Fruit fly (Drosophila melanogaster) whole organism, embryonic: ENCODE data around the gene CtsF.
A peak's percentile ranks its signal among the peaks of the same experiment; 100 is the strongest.

Experiments
- BEAF-32 ChIP-seq: fragments of 200-800 bp; sonication (Bioruptor generic); optimal IDR thresholded peaks from 3 replicates; lab custom pipeline; 2017; ENCODE audit warnings: missing biosample characterization, missing genetic modification characterization, mild to moderate bottlenecking, moderate library complexity, missing genetic modification reagents
- BtbVII ChIP-seq: fragments of 200-800 bp; sonication (Bioruptor generic); optimal IDR thresholded peaks from 3 replicates; lab custom pipeline; 2017; ENCODE audit warnings: missing biosample characterization, mild to moderate bottlenecking, missing genetic modification characterization
- Bteb2 ChIP-seq: fragments of 200-800 bp; sonication (Bioruptor generic); optimal IDR thresholded peaks from 2 replicates; lab custom pipeline; 2016; ENCODE audit warnings: missing biosample characterization, missing genetic modification characterization
- CG1024 ChIP-seq: fragments of 200-800 bp; sonication (Bioruptor generic); IDR thresholded peaks from 2 replicates; pipeline ENCODE4 v1.3.6; 2022; ENCODE audit warnings: missing biosample characterization, missing genetic modification characterization
- CG10366 ChIP-seq: fragments of 200-800 bp; sonication (Bioruptor generic); IDR thresholded peaks from 2 replicates; pipeline ENCODE4 v1.3.6; 2022; ENCODE audit warnings: missing biosample characterization, missing genetic modification characterization
- CG15514 ChIP-seq: fragments of 200-800 bp; sonication (Bioruptor generic); optimal IDR thresholded peaks from 3 replicates; lab custom pipeline; 2017; ENCODE audit warnings: missing biosample characterization, missing genetic modification characterization, mild to moderate bottlenecking, moderate library complexity, missing genetic modification reagents
- CG1603 ChIP-seq: fragments of 200-800 bp; sonication (Bioruptor generic); optimal IDR thresholded peaks from 2 replicates; lab custom pipeline; 2019; ENCODE audit warnings: missing biosample characterization, mild to moderate bottlenecking, missing genetic modification characterization, moderate library complexity
- CG16863 ChIP-seq: fragments of 200-800 bp; sonication (Bioruptor generic); optimal IDR thresholded peaks from 3 replicates; lab custom pipeline; 2016; ENCODE audit warnings: missing biosample characterization, missing genetic modification characterization
- CG17802 ChIP-seq: fragments of 200-800 bp; sonication (Bioruptor generic); optimal IDR thresholded peaks from 2 replicates; lab custom pipeline; 2018; ENCODE audit warnings: missing biosample characterization, mild to moderate bottlenecking, missing genetic modification characterization, moderate library complexity
- CG18262 ChIP-seq: fragments of 200-800 bp; optimal IDR thresholded peaks from 3 replicates; lab custom pipeline; 2019; ENCODE audit warnings: missing biosample characterization, mild to moderate bottlenecking, missing genetic modification characterization, moderate library complexity
- CG2199 ChIP-seq: fragments of 200-800 bp; sonication (Bioruptor generic); IDR thresholded peaks from 3 replicates; pipeline ENCODE4 v1.3.6; 2022; ENCODE audit warnings: missing biosample characterization, missing genetic modification characterization
- CG30020 ChIP-seq: fragments of 200-800 bp; optimal IDR thresholded peaks from 2 replicates; lab custom pipeline; 2019; ENCODE audit warnings: missing biosample characterization, mild to moderate bottlenecking, missing genetic modification characterization, moderate library complexity
- CG31224 ChIP-seq: fragments of 200-800 bp; sonication (Bioruptor generic); IDR thresholded peaks from 2 replicates; pipeline ENCODE4 v1.3.6; 2022; ENCODE audit warnings: missing biosample characterization, missing genetic modification characterization
- CG32532 ChIP-seq: fragments of 200-800 bp; sonication (Bioruptor generic); IDR thresholded peaks from 2 replicates; pipeline ENCODE4 v1.3.6; 2022; ENCODE audit warnings: missing biosample characterization, missing genetic modification characterization
- CG3995 ChIP-seq: fragments of 200-800 bp; sonication (Bioruptor generic); optimal IDR thresholded peaks from 3 replicates; lab custom pipeline; 2016; ENCODE audit warnings: missing biosample characterization, missing genetic modification characterization
- CG43689 ChIP-seq: fragments of 200-800 bp; sonication (Bioruptor generic); IDR thresholded peaks from 2 replicates; pipeline ENCODE4 v1.3.6; 2022; ENCODE audit warnings: missing biosample characterization, missing genetic modification characterization
- CG6654 ChIP-seq: fragments of 200-800 bp; sonication (Bioruptor generic); optimal IDR thresholded peaks from 2 replicates; lab custom pipeline; 2017; ENCODE audit warnings: missing biosample characterization, mild to moderate bottlenecking, missing genetic modification characterization
- CG6813 ChIP-seq: fragments of 200-800 bp; sonication (Bioruptor generic); optimal IDR thresholded peaks from 2 replicates; lab custom pipeline; 2017; ENCODE audit warnings: missing biosample characterization, missing genetic modification characterization, mild to moderate bottlenecking, moderate library complexity, missing genetic modification reagents
- CG7357 ChIP-seq: fragments of 200-800 bp; sonication (Bioruptor generic); IDR thresholded peaks from 3 replicates; pipeline ENCODE4 v1.3.6; 2022; ENCODE audit warnings: missing biosample characterization, missing genetic modification characterization
- Dfd ChIP-seq, 2 experiments: fragments of >200 bp; optimal IDR thresholded peaks; 2 replicates each; lab custom pipeline; 2017; ENCODE audit warnings: missing biosample characterization in 2 of 2, missing genetic modification characterization in 2 of 2
- Drgx ChIP-seq: fragments of 200-800 bp; sonication (Bioruptor generic); IDR thresholded peaks from 2 replicates; pipeline ENCODE4 v1.3.6; 2022; ENCODE audit warnings: missing biosample characterization, missing genetic modification characterization
- Eip74EF ChIP-seq, 2 experiments: fragments of 200-800 bp in 1 of 2; fragments of >200 bp in 1 of 2; sonication (Bioruptor generic) in 1 of 2; optimal IDR thresholded peaks; 2 replicates each; lab custom pipeline; 2017 to 2019; ENCODE audit warnings: missing biosample characterization in 2 of 2, missing genetic modification characterization in 2 of 2, mild to moderate bottlenecking in 1 of 2, moderate library complexity in 1 of 2
- Elba2 ChIP-seq: fragments of 200-800 bp; sonication (Bioruptor generic); optimal IDR thresholded peaks from 3 replicates; lab custom pipeline; 2016; ENCODE audit warnings: missing biosample characterization, missing genetic modification characterization
- HmgZ ChIP-seq: fragments of 200-800 bp; sonication (Bioruptor generic); optimal IDR thresholded peaks from 2 replicates; lab custom pipeline; 2018; ENCODE audit warnings: missing biosample characterization, mild to moderate bottlenecking, missing genetic modification characterization
- Hmr ChIP-seq: fragments of 200-800 bp; sonication (Bioruptor generic); optimal IDR thresholded peaks from 3 replicates; lab custom pipeline; 2017; ENCODE audit warnings: mild to moderate bottlenecking, missing biosample characterization, missing genetic modification reagents, missing genetic modification characterization
- Lhr ChIP-seq: fragments of 200-800 bp; sonication (Bioruptor generic); optimal IDR thresholded peaks from 3 replicates; lab custom pipeline; 2017; ENCODE audit warnings: mild to moderate bottlenecking, missing biosample characterization, missing genetic modification reagents, missing genetic modification characterization
- MBD-R2 ChIP-seq: fragments of 200-800 bp; sonication (Bioruptor generic); IDR thresholded peaks from 2 replicates; pipeline ENCODE4 v1.3.6; 2022; ENCODE audit warnings: missing biosample characterization, missing genetic modification characterization
- Med ChIP-seq: fragments of 200-800 bp; sonication (Bioruptor generic); peaks from one replicate; lab custom pipeline; 2016; ENCODE audit warnings: missing biosample characterization, missing genetic modification characterization, mild to moderate bottlenecking, inconsistent platforms, moderate library complexity
- Myb ChIP-seq: fragments of 200-800 bp; sonication (Bioruptor generic); optimal IDR thresholded peaks from 2 replicates; lab custom pipeline; 2016; ENCODE audit warnings: missing biosample characterization, missing genetic modification characterization
- Side ChIP-seq: fragments of 200-800 bp; sonication (Bioruptor generic); optimal IDR thresholded peaks from 2 replicates; lab custom pipeline; 2016; ENCODE audit warnings: missing biosample characterization, missing genetic modification characterization
- Vsx1 ChIP-seq: fragments of 200-800 bp; sonication (Bioruptor generic); optimal IDR thresholded peaks from 2 replicates; lab custom pipeline; 2017; ENCODE audit warnings: missing biosample characterization, mild to moderate bottlenecking, missing genetic modification characterization, missing genetic modification reagents
- ato ChIP-seq: fragments of 200-800 bp; sonication (Bioruptor generic); IDR thresholded peaks from 2 replicates; pipeline ENCODE4 v1.3.6; 2022; ENCODE audit warnings: missing biosample characterization, missing genetic modification characterization; ENCODE audit not compliant: partially characterized antibody
- corto ChIP-seq: fragments of 200-800 bp; sonication (Bioruptor generic); optimal IDR thresholded peaks from 2 replicates; lab custom pipeline; 2016; ENCODE audit warnings: missing biosample characterization, mild to moderate bottlenecking, missing genetic modification characterization, moderate library complexity
- emc ChIP-seq: fragments of 200-800 bp; sonication (Bioruptor generic); optimal IDR thresholded peaks from 2 replicates; lab custom pipeline; 2016; ENCODE audit warnings: missing biosample characterization, missing genetic modification characterization
- eve ChIP-seq, 2 experiments: fragments of >200 bp; optimal IDR thresholded peaks; 2 replicates each; lab custom pipeline; 2017; ENCODE audit warnings: missing biosample characterization in 2 of 2, missing genetic modification characterization in 2 of 2
- exex ChIP-seq: fragments of 200-800 bp; sonication (Bioruptor generic); optimal IDR thresholded peaks from 4 replicates; lab custom pipeline; 2018; ENCODE audit warnings: missing biosample characterization, mild to moderate bottlenecking, missing genetic modification characterization, moderate library complexity
- gfzf ChIP-seq: fragments of 200-800 bp; sonication (Bioruptor generic); optimal IDR thresholded peaks from 2 replicates; lab custom pipeline; 2016; ENCODE audit warnings: missing biosample characterization, mild to moderate bottlenecking, missing genetic modification characterization, moderate library complexity
- grn ChIP-seq: fragments of 200-800 bp; sonication (Bioruptor generic); optimal IDR thresholded peaks from 3 replicates; lab custom pipeline; 2017; ENCODE audit warnings: missing biosample characterization, missing genetic modification characterization
- gsb ChIP-seq: fragments of 200-800 bp; sonication (Bioruptor generic); IDR thresholded peaks from 2 replicates; pipeline ENCODE4 v1.3.6; 2022; ENCODE audit warnings: missing biosample characterization, missing genetic modification characterization
- maf-S ChIP-seq: fragments of 200-800 bp; sonication (Bioruptor generic); optimal IDR thresholded peaks from 2 replicates; lab custom pipeline; 2016; ENCODE audit warnings: missing biosample characterization, missing genetic modification characterization
- mirr ChIP-seq: fragments of 200-800 bp; sonication (Bioruptor generic); optimal IDR thresholded peaks from 3 replicates; lab custom pipeline; 2018; ENCODE audit warnings: missing biosample characterization, mild to moderate bottlenecking, missing genetic modification characterization
- nom ChIP-seq: fragments of 200-800 bp; sonication (Bioruptor generic); optimal IDR thresholded peaks from 2 replicates; lab custom pipeline; 2017; ENCODE audit warnings: missing biosample characterization, missing genetic modification characterization, mild to moderate bottlenecking, moderate library complexity, missing genetic modification reagents
- otp ChIP-seq: fragments of 200-800 bp; sonication (Bioruptor generic); IDR thresholded peaks from 3 replicates; pipeline ENCODE4, ENCODE4 v1.3.6; 2022; ENCODE audit warnings: missing biosample characterization, missing genetic modification characterization
- pzg ChIP-seq: fragments of 200-800 bp; sonication (Bioruptor generic); optimal IDR thresholded peaks from 3 replicates; lab custom pipeline; 2018; ENCODE audit warnings: missing biosample characterization, mild to moderate bottlenecking, missing genetic modification characterization, moderate library complexity
- repo ChIP-seq: fragments of 200-800 bp; sonication (Bioruptor generic); optimal IDR thresholded peaks from 2 replicates; lab custom pipeline; 2016; ENCODE audit warnings: missing biosample characterization, missing genetic modification characterization
- sob ChIP-seq: fragments of 200-800 bp; sonication (Bioruptor generic); IDR thresholded peaks from 2 replicates; pipeline ENCODE4 v1.3.6; 2022; ENCODE audit warnings: missing biosample characterization, missing genetic modification characterization
- sug ChIP-seq: fragments of 200-800 bp; optimal IDR thresholded peaks from 2 replicates; lab custom pipeline; 2019; ENCODE audit warnings: missing biosample characterization, mild to moderate bottlenecking, missing genetic modification characterization, moderate library complexity
- wek ChIP-seq: fragments of 200-800 bp; sonication (Bioruptor generic); optimal IDR thresholded peaks from 3 replicates; lab custom pipeline; 2018; ENCODE audit warnings: missing biosample characterization, mild to moderate bottlenecking, missing genetic modification characterization, moderate library complexity

CtsF gene

DNA sequence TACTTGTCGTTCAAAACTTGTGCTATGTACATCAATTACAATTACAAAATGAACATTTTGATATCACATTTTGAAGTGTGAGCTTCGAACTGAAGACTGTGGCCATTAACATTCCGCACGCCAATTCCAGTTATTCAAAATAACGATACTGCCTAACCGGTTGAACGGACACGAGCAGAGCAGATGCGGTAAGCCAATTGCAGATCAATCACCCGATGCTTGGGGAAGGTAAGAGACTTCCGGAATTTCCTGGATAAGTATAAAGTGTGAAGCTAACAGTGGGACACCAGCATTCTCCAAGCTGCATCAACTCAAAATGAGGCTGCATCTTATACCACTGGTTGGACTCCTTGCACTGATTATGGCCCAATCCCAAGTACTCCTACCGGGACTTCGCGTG lies 27.7 kb downstream of the CtsF start, which contains the start of gene CG14664:
TSS of gene CG14664 (plus strand) at position 301 of the 400 bp plus-strand sequence.
- TF ChIP-seq MBD-R2 (GFP tag; lab: Robert Waterston, UW) = 0 out of 2 replicates have a peak, but pooled peaks have one; percentile 11
- no peak for TF ChIP-seq otp

DNA sequence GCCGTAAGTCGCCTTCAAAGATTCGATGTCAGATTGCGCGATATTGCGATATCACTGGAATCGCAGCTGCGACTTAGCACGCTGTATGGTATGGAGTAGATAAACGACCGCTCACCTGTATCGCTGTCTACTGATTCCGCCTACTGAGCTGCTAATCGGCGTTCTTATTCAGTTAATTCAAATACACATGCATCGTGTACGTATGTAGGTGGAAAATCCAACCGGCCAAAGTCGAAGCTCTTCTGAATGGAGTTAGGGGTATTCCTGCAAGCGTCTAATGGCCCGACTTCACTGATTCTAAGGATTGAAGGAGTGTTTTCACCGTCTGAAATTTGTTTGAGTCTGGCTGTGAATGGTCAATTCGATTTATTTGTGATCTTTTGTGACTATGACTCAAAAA lies 28.4 kb downstream of the CtsF start, which contains the start of gene CG2604:
TSS of gene CG2604 (minus strand) at position 231 of the 400 bp plus-strand sequence.
- TF ChIP-seq CG16863 (GFP tag; lab: Kevin White, UChicago) (no peak), sob (GFP tag; lab: Robert Waterston, UW) (0 out of 2 replicates have a peak, but pooled peaks have one; percentile 13), emc (no peak), CG7357 (GFP tag; lab: Robert Waterston, UW) (peak; percentile 92), CG6654 (no peak), eve (GFP tag; optimal IDR thresholded peaks at IDR 0.05; lab: Kevin White, UChicago) (no peak), sug (tag; lab: Kevin White, UChicago) (peak; percentile 23), repo (GFP tag; lab: Kevin White, UChicago) (no peak), Vsx1 (GFP tag; lab: Kevin White, UChicago) (no peak), CG10366 (no peak), Dfd (GFP tag; optimal IDR thresholded peaks at IDR 0.05; lab: Kevin White, UChicago) (peak in 1 of 2 experiments; percentile 28), Elba2 (GFP tag; lab: Kevin White, UChicago) (peak; percentile 50), CG30020 (tag; lab: Kevin White, UChicago) (peak; percentile 79), CG6813 (no peak), CG43689 (no peak), CG3995 (GFP tag; lab: Kevin White, UChicago) (peak; percentile 65), maf-S (no peak), CG2199 (GFP tag; lab: Robert Waterston, UW) (0 out of 3 replicates have a peak, but pooled peaks have one; percentile 28), exex (tag; lab: Kevin White, UChicago) (peak; percentile 49), wek (GFP tag; lab: Kevin White, UChicago) (peak; percentile 87), CG1024 (GFP tag; lab: Robert Waterston, UW) (peak; percentile 53), Hmr (GFP tag; lab: Kevin White, UChicago) (no peak), Lhr (no peak), CG18262 (tag; lab: Kevin White, UChicago) (no peak), CG17802 (peak; percentile 55), corto (GFP tag; lab: Kevin White, UChicago) (no peak), BtbVII (no peak), nom (GFP tag; lab: Kevin White, UChicago) (peak; percentile 86), CG31224 (GFP tag; lab: Robert Waterston, UW) (no peak), CG1603 (tag; lab: Kevin White, UChicago) (peak; percentile 31), Bteb2 (GFP tag; lab: Kevin White, UChicago) (no peak), Drgx (GFP tag; lab: Robert Waterston, UW) (peak; percentile 50), HmgZ (tag; lab: Kevin White, UChicago) (peak; percentile 10), CG15514 (GFP tag; lab: Kevin White, UChicago) (peak; percentile 61), mirr (GFP tag; lab: Kevin White, UChicago) (peak; percentile 31), Eip74EF (GFP tag; optimal IDR thresholded peaks at IDR 0.05; lab: Kevin White, UChicago) (peak in 1 of 2 experiments; percentile 57), gfzf (GFP tag; lab: Kevin White, UChicago) (peak; percentile 31), grn (peak; percentile 82), CG32532 (GFP tag; lab: Robert Waterston, UW) (0 out of 2 replicates have a peak, but pooled peaks have one; percentile 44), ato (GFP tag; lab: Robert Waterston, UW) (no peak), pzg (GFP tag; lab: Kevin White, UChicago) (peak; percentile 45), Myb (peak; percentile 23), BEAF-32 (peak; percentile 2), Med (GFP tag; lab: Kevin White, UChicago) (peak; percentile 74), Side (no peak), gsb (GFP tag; lab: Robert Waterston, UW) (no peak)
